Fruit fly (Drosophila melanogaster) whole organism, embryonic: ENCODE data around the gene pasi2.

ENCODE experiments used
- CG1024 ChIP-seq: fragments of 200-800 bp; sonication (Bioruptor generic); IDR thresholded peaks from 2 replicates; pipeline ENCODE4 v1.3.6; 2022; ENCODE audit warnings: missing biosample characterization, missing genetic modification characterization
- CG11504 ChIP-seq: fragments of 200-800 bp; sonication (Bioruptor generic); optimal IDR thresholded peaks from 3 replicates; lab custom pipeline; 2019; ENCODE audit warnings: missing biosample characterization, mild to moderate bottlenecking, missing genetic modification characterization, moderate library complexity
- CG11560 ChIP-seq: fragments of 200-800 bp; sonication (Bioruptor generic); IDR thresholded peaks from 3 replicates; pipeline ENCODE4 v1.3.6; 2022; ENCODE audit warnings: missing biosample characterization, missing genetic modification characterization
- CG13287 ChIP-seq: fragments of 200-800 bp; sonication (Bioruptor generic); IDR thresholded peaks from 2 replicates; pipeline ENCODE4 v1.3.6; 2022; ENCODE audit warnings: missing biosample characterization, missing genetic modification characterization; ENCODE audit not compliant: partially characterized antibody
- CG15601 ChIP-seq: fragments of 200-800 bp; sonication (Bioruptor generic); optimal IDR thresholded peaks from 3 replicates; lab custom pipeline; 2019; ENCODE audit warnings: missing biosample characterization, mild to moderate bottlenecking, missing genetic modification characterization, moderate library complexity
- CG1602 ChIP-seq: fragments of 200-800 bp; sonication (Bioruptor generic); optimal IDR thresholded peaks from 3 replicates; lab custom pipeline; 2016; ENCODE audit warnings: missing biosample characterization, missing genetic modification characterization
- CG2129 ChIP-seq: fragments of 200-800 bp; sonication (Bioruptor generic); IDR thresholded peaks from 2 replicates; pipeline ENCODE4 v1.3.6; 2022; ENCODE audit warnings: missing biosample characterization, missing genetic modification characterization; ENCODE audit not compliant: partially characterized antibody
- CG2712 ChIP-seq: fragments of 200-800 bp; optimal IDR thresholded peaks from 3 replicates; lab custom pipeline; 2019; ENCODE audit warnings: missing biosample characterization, mild to moderate bottlenecking, missing genetic modification characterization, moderate library complexity
- CG33213 ChIP-seq: fragments of 200-800 bp; sonication (Bioruptor generic); optimal IDR thresholded peaks from 3 replicates; lab custom pipeline; 2016; ENCODE audit warnings: missing biosample characterization, missing genetic modification characterization
- CG33557 ChIP-seq: fragments of 200-800 bp; sonication (Bioruptor generic); optimal IDR thresholded peaks from 2 replicates; lab custom pipeline; 2019; ENCODE audit warnings: missing biosample characterization, mild to moderate bottlenecking, missing genetic modification characterization, moderate library complexity
- CG3407 ChIP-seq: fragments of 200-800 bp; sonication (Bioruptor generic); optimal IDR thresholded peaks from 2 replicates; lab custom pipeline; 2018; ENCODE audit warnings: missing biosample characterization, mild to moderate bottlenecking, missing genetic modification characterization
- CG4424 ChIP-seq: fragments of 200-800 bp; sonication (Bioruptor generic); optimal IDR thresholded peaks from 3 replicates; lab custom pipeline; 2016; ENCODE audit warnings: missing biosample characterization, missing genetic modification characterization
- CG4730 ChIP-seq: fragments of 200-800 bp; sonication (Bioruptor generic); IDR thresholded peaks from 2 replicates; pipeline ENCODE4 v1.3.6; 2022; ENCODE audit warnings: missing biosample characterization, missing genetic modification characterization
- CG6654 ChIP-seq: fragments of 200-800 bp; sonication (Bioruptor generic); optimal IDR thresholded peaks from 2 replicates; lab custom pipeline; 2017; ENCODE audit warnings: missing biosample characterization, mild to moderate bottlenecking, missing genetic modification characterization
- CG6791 ChIP-seq: fragments of 200-800 bp; sonication (Bioruptor generic); IDR thresholded peaks from 3 replicates; pipeline ENCODE4 v1.3.6; 2022; ENCODE audit warnings: missing biosample characterization, missing genetic modification characterization; ENCODE audit not compliant: partially characterized antibody
- CG8478 ChIP-seq: fragments of >200 bp; optimal IDR thresholded peaks from 2 replicates; lab custom pipeline; 2018
- CG9215 ChIP-seq: fragments of 200-800 bp; sonication (Bioruptor generic); IDR thresholded peaks from 2 replicates; pipeline ENCODE4 v1.3.6; 2022; ENCODE audit warnings: missing biosample characterization, missing genetic modification characterization
- CG9876 ChIP-seq: fragments of 200-800 bp; sonication (Bioruptor generic); optimal IDR thresholded peaks from 2 replicates; lab custom pipeline; 2016; ENCODE audit warnings: missing biosample characterization, missing genetic modification characterization
- Deaf1 ChIP-seq: fragments of 200-800 bp; optimal IDR thresholded peaks from 3 replicates; lab custom pipeline; 2019; ENCODE audit warnings: missing biosample characterization, mild to moderate bottlenecking, missing genetic modification characterization, moderate library complexity
- Dp ChIP-seq: fragments of 200-800 bp; sonication (Bioruptor generic); optimal IDR thresholded peaks from 2 replicates; lab custom pipeline; 2018; ENCODE audit warnings: missing biosample characterization, mild to moderate bottlenecking, missing genetic modification characterization, moderate library complexity
- Drgx ChIP-seq: fragments of 200-800 bp; sonication (Bioruptor generic); IDR thresholded peaks from 2 replicates; pipeline ENCODE4 v1.3.6; 2022; ENCODE audit warnings: missing biosample characterization, missing genetic modification characterization
- Ets65A ChIP-seq: fragments of 200-800 bp; sonication (Bioruptor generic); peaks from one replicate; lab custom pipeline; 2016; ENCODE audit warnings: missing biosample characterization, missing genetic modification characterization
- Ets97D ChIP-seq: fragments of 200-800 bp; sonication (Bioruptor generic); optimal IDR thresholded peaks from 3 replicates; lab custom pipeline; 2016; ENCODE audit warnings: missing biosample characterization, missing genetic modification characterization
- Hsf ChIP-seq: fragments of 200-800 bp; sonication (Bioruptor generic); optimal IDR thresholded peaks from 3 replicates; lab custom pipeline; 2016; ENCODE audit warnings: missing biosample characterization, missing genetic modification characterization
- Med ChIP-seq: fragments of 200-800 bp; sonication (Bioruptor generic); peaks from one replicate; lab custom pipeline; 2016; ENCODE audit warnings: missing biosample characterization, missing genetic modification characterization, mild to moderate bottlenecking, inconsistent platforms, moderate library complexity
- Neu2 ChIP-seq: fragments of 200-800 bp; sonication (Bioruptor generic); optimal IDR thresholded peaks from 3 replicates; lab custom pipeline; 2016; ENCODE audit warnings: missing biosample characterization, missing genetic modification characterization, borderline replicate concordance
- Nf-YB ChIP-seq: fragments of 200-800 bp; sonication (Bioruptor generic); optimal IDR thresholded peaks from 3 replicates; lab custom pipeline; 2019; ENCODE audit warnings: missing biosample characterization, mild to moderate bottlenecking, missing genetic modification characterization, moderate library complexity
- NfI ChIP-seq: fragments of 200-800 bp; sonication (Bioruptor generic); optimal IDR thresholded peaks from 3 replicates; lab custom pipeline; 2018; ENCODE audit warnings: missing biosample characterization, mild to moderate bottlenecking, missing genetic modification characterization, moderate library complexity
- PHDP ChIP-seq: fragments of 200-800 bp; sonication (Bioruptor generic); optimal IDR thresholded peaks from 3 replicates; lab custom pipeline; 2018; ENCODE audit warnings: missing biosample characterization, mild to moderate bottlenecking, missing genetic modification characterization, moderate library complexity
- Tbp ChIP-seq: fragments of >200 bp; optimal IDR thresholded peaks from 2 replicates; lab custom pipeline; 2018; ENCODE audit warnings: missing biosample characterization, missing genetic modification characterization
- abd-A ChIP-seq: fragments of 200-800 bp; sonication (Bioruptor generic); optimal IDR thresholded peaks from 3 replicates; lab custom pipeline; 2019; ENCODE audit warnings: missing biosample characterization, mild to moderate bottlenecking, missing genetic modification characterization, moderate library complexity
- bcd ChIP-seq: fragments of 200-800 bp; sonication (Bioruptor generic); optimal IDR thresholded peaks from 2 replicates; lab custom pipeline; 2017; ENCODE audit warnings: missing biosample characterization, mild to moderate bottlenecking, missing genetic modification characterization
- btn ChIP-seq: fragments of 200-800 bp; sonication (Bioruptor generic); optimal IDR thresholded peaks from 2 replicates; lab custom pipeline; 2016; ENCODE audit warnings: missing biosample characterization, missing genetic modification characterization
- caup ChIP-seq: fragments of 200-800 bp; sonication (Bioruptor generic); optimal IDR thresholded peaks from 3 replicates; lab custom pipeline; 2017; ENCODE audit warnings: missing biosample characterization, mild to moderate bottlenecking, missing genetic modification characterization, moderate library complexity; ENCODE audit not compliant: severe bottlenecking
- da ChIP-seq: fragments of 200-800 bp; sonication (Bioruptor generic); optimal IDR thresholded peaks from 2 replicates; lab custom pipeline; 2016; ENCODE audit warnings: missing biosample characterization, missing genetic modification characterization
- fru ChIP-seq: fragments of >200 bp; optimal IDR thresholded peaks from 2 replicates; lab custom pipeline; 2017
- gcm ChIP-seq: fragments of 200-800 bp; sonication (Bioruptor generic); optimal IDR thresholded peaks from 2 replicates; lab custom pipeline; 2019; ENCODE audit warnings: missing biosample characterization, mild to moderate bottlenecking, missing genetic modification characterization, moderate library complexity
- h ChIP-seq: fragments of >200 bp; optimal IDR thresholded peaks from 2 replicates; lab custom pipeline; 2017
- hth ChIP-seq: fragments of >200 bp; optimal IDR thresholded peaks from 2 replicates; lab custom pipeline; 2017; ENCODE audit warnings: inconsistent platforms
- nerfin-2 ChIP-seq: fragments of 200-800 bp; sonication (Bioruptor generic); IDR thresholded peaks from 2 replicates; pipeline ENCODE4 v1.3.6; 2022; ENCODE audit warnings: missing biosample characterization, missing genetic modification characterization; ENCODE audit not compliant: partially characterized antibody
- pan ChIP-seq, 4 experiments: fragments of >200 bp in 3 of 4; fragments of 200-800 bp in 1 of 4; sonication (Bioruptor generic) in 1 of 4; optimal IDR thresholded peaks in 3 of 4; IDR thresholded peaks in 1 of 4; 2 replicates each; pipeline versions ENCODE4 v1.3.6 to Lab custom; 2017 to 2022; ENCODE audit warnings: missing biosample characterization in 2 of 4, missing genetic modification characterization in 2 of 4, mixed read lengths in 1 of 4
- pita ChIP-seq: fragments of 200-800 bp; sonication (Bioruptor generic); optimal IDR thresholded peaks from 2 replicates; lab custom pipeline; 2017; ENCODE audit warnings: missing biosample characterization, mild to moderate bottlenecking, missing genetic modification characterization
- repo ChIP-seq: fragments of 200-800 bp; sonication (Bioruptor generic); optimal IDR thresholded peaks from 2 replicates; lab custom pipeline; 2016; ENCODE audit warnings: missing biosample characterization, missing genetic modification characterization
- ro ChIP-seq: fragments of 200-800 bp; sonication (Bioruptor generic); IDR thresholded peaks from 2 replicates; pipeline ENCODE4 v1.3.6; 2022; ENCODE audit warnings: missing biosample characterization, missing genetic modification characterization
- scrt ChIP-seq: fragments of 200-800 bp; sonication (Bioruptor generic); optimal IDR thresholded peaks from 2 replicates; lab custom pipeline; 2018; ENCODE audit warnings: missing biosample characterization, mild to moderate bottlenecking, missing genetic modification characterization, moderate library complexity
- unpg ChIP-seq: fragments of 200-800 bp; sonication (Bioruptor generic); optimal IDR thresholded peaks from 3 replicates; lab custom pipeline; 2018; ENCODE audit warnings: missing biosample characterization, mild to moderate bottlenecking, missing genetic modification characterization, moderate library complexity
- vnd ChIP-seq: fragments of 200-800 bp; sonication (Bioruptor generic); IDR thresholded peaks from 3 replicates; pipeline ENCODE4 v1.3.6; 2022; ENCODE audit warnings: missing biosample characterization, missing genetic modification characterization; ENCODE audit not compliant: partially characterized antibody
- vvl ChIP-seq: fragments of 200-800 bp; sonication (Bioruptor generic); IDR thresholded peaks from 2 replicates; pipeline ENCODE4 v1.3.6; 2022; ENCODE audit warnings: missing biosample characterization, missing genetic modification characterization

pasi2 gene

DNA sequence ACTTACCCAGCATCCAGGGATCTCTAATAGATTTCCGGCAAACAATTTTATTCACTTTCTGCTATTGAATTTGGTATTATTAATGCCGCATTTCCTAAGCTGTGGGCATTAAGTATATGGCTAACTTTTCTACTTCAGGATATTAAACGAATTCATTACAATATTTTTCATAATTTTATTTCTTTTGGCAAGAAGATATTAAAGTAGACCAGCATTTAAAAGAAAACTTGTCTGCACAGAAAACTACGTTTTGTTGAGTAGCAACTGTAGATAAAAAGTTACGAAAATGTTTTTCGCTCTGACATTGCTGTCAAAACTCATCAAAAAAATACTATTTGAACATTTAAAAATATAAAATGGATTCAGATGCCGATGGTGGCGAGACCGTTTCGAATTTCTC, 13.5 kb upstream of the pasi2 start, which contains the start of gene HP1e:
Gene HP1e (plus strand): TSS at position 301 of the 400 bp plus-strand sequence.
- TF ChIP-seq CG11504 (no peak), CG9215 (GFP tag; lab: Robert Waterston, UW) (no peak), Hsf (GFP tag; lab: Kevin White, UChicago) (no peak), CG1602 (GFP tag; lab: Kevin White, UChicago) (no peak), CG2712 (tag; lab: Kevin White, UChicago) (no peak), Neu2 (GFP tag; lab: Kevin White, UChicago) (no peak), Med (GFP tag; lab: Kevin White, UChicago) (no peak), pan (optimal IDR thresholded peaks at IDR 0.05; lab: Kevin White, UChicago) (no peak), pan (GFP tag; optimal IDR thresholded peaks at IDR 0.05 in 1 of 2, IDR thresholded peaks at IDR 0.05 in 1 of 2) (no peak)

DNA sequence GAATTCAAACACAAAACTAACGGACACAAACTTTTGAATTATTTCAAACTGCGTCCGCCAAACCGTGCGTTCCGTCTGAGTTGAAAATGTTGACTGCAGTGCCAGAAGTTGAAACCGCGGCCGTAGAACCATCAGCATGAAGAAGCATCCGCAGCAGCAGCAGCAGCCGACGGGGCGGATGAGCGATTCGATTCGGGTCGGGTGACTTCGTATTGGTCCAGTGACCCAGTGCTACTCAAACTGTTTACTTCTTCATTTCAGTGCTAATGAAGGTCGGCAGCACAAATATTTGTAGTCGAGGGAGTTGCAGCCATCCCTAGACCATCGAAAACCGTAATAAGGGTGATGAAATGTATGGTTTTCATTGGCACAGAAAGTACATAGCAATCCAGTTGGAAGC, 6.6 kb upstream of the pasi2 start, which contains the start of gene CG8861:
Gene CG8861 (minus strand): TSS at position 101 of the 400 bp plus-strand sequence.
- TF ChIP-seq vnd (GFP tag; lab: Robert Waterston, UW) (0 out of 3 replicates have a peak, but pooled peaks have one; percentile 7), CG6791 (GFP tag; lab: Robert Waterston, UW) (peak; percentile 6; the same call in 1 of the 3 replicates), Deaf1 (tag; lab: Kevin White, UChicago) (peak; percentile 89), scrt (no peak)

DNA sequence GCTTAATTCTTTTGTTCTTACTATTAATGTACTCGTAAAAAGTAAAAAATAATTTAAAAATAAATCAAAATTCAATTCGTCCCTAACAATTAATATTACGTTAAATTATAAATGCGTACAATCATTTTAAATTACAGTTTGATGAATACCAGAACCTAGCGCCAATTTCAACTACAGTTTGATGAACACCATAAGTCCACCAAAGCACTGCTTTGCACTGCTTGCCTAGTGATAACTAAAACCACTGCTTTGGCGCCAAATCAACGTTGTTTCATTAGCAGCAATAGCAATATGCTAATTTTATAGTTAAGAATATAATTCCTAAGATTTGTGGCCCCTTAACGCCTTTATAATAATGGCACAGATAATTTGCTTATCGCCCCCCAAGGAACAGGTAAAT, 6.2 kb upstream of the pasi2 start:
- no peak for TF ChIP-seq unpg (GFP tag; lab: Kevin White, UChicago)
- no peak for TF ChIP-seq NfI
- no peak for TF ChIP-seq CG4730 (GFP tag; lab: Robert Waterston, UW)
- no peak for TF ChIP-seq caup
- TF ChIP-seq CG13287 (GFP tag; lab: Robert Waterston, UW): peak; percentile 11; the same call in 1 of the 2 replicates
- TF ChIP-seq da (GFP tag; lab: Kevin White, UChicago): no peak
- TF ChIP-seq gcm (GFP tag; lab: Kevin White, UChicago): no peak
- TF ChIP-seq repo (GFP tag; lab: Kevin White, UChicago): no peak
- TF ChIP-seq ro (GFP tag; lab: Robert Waterston, UW): no peak
- TF ChIP-seq Ets97D (GFP tag; lab: Kevin White, UChicago): peak; percentile 54
- no peak for TF ChIP-seq Tbp (GFP tag; lab: Kevin White, UChicago)
- no peak for TF ChIP-seq PHDP (tag; lab: Kevin White, UChicago)
- no peak for TF ChIP-seq btn
- TF ChIP-seq CG15601: peak; percentile 47
- no peak for TF ChIP-seq fru (lab: Kevin White, UChicago)
- peak; percentile 40 for TF ChIP-seq abd-A (tag; lab: Kevin White, UChicago)
- TF ChIP-seq nerfin-2 (GFP tag; lab: Robert Waterston, UW): no peak; the same call in 1 of the 2 replicates
- TF ChIP-seq CG6654 (GFP tag; lab: Kevin White, UChicago): peak; percentile 100
- no peak for TF ChIP-seq Drgx
- TF ChIP-seq CG4424: no peak
- no peak; the same call in 1 of the 2 replicates for TF ChIP-seq vvl (GFP tag; lab: Robert Waterston, UW)
- TF ChIP-seq Nf-YB: no peak
- no peak for TF ChIP-seq CG1024 (GFP tag; lab: Robert Waterston, UW)
- TF ChIP-seq h (lab: Kevin White, UChicago): no peak
- no peak for TF ChIP-seq CG3407 (GFP tag; lab: Kevin White, UChicago)
- TF ChIP-seq CG11560 (tag; lab: Robert Waterston, UW): no peak
- peak; percentile 71 for TF ChIP-seq CG8478 (lab: Kevin White, UChicago)
- no peak for TF ChIP-seq CG2129 (GFP tag; lab: Robert Waterston, UW)
- TF ChIP-seq CG9876 (GFP tag; lab: Kevin White, UChicago): peak; percentile 4
- TF ChIP-seq Dp: peak; percentile 87
- no peak for TF ChIP-seq hth (lab: Kevin White, UChicago)
- peak; percentile 16 for TF ChIP-seq CG33213
- TF ChIP-seq CG33557: no peak
- TF ChIP-seq pita (GFP tag; lab: Kevin White, UChicago): peak; percentile 4
- no peak for TF ChIP-seq bcd
- peak; percentile 53 for TF ChIP-seq Ets65A
